Worm (Caenorhabditis elegans): ENCODE results near the gene lin-14.

- TF ChIP-seq pha-4 (GFP tag; IDR thresholded peaks at IDR 0.05) (no peak), pha-4 (tag; optimal IDR thresholded peaks at IDR 0.05) (no peak), snpc-4 (tag; optimal IDR thresholded peaks at IDR 0.05) (no peak), nhr-25 (tag; optimal IDR thresholded peaks at IDR 0.05; ENCODE audit: borderline replicate concordance, insufficient read depth) (no peak), nhr-28 (tag; optimal IDR thresholded peaks at IDR 0.05) (no peak), hmg-1.1 (GFP tag; IDR thresholded peaks at IDR 0.05) (no peak), lsy-2 (tag; optimal IDR thresholded peaks at IDR 0.05) (no peak), egl-27 (tag; optimal IDR thresholded peaks at IDR 0.05) (no peak), jun-1 (tag; optimal IDR thresholded peaks at IDR 0.05) (no peak), nhr-76 (tag; optimal IDR thresholded peaks at IDR 0.05) (no peak), lin-13 (GFP tag; optimal IDR thresholded peaks at IDR 0.05) (no peak), ceh-62 (tag; optimal IDR thresholded peaks at IDR 0.05) (no peak)
Observed at ce11 chrX:11433488-11433887, 31.9 kb upstream of the lin-14 start, which contains the start of gene hum-4.

All from whole organism, L4 larva.